Worm (Caenorhabditis elegans) whole organism, L3 larva: ENCODE data around the gene nhr-201.

ENCODE experiments used
- nhr-11 ChIP-seq: fragments of 150-350 bp; optimal IDR thresholded peaks from 2 replicates; lab custom pipeline; 2014; ENCODE audit warnings: missing biosample characterization, missing genetic modification characterization
- pha-4 ChIP-seq: fragments of 150-350 bp; optimal IDR thresholded peaks from 2 replicates; lab custom pipeline; 2014; ENCODE audit warnings: missing biosample characterization, missing genetic modification reagents, missing genetic modification characterization
- tbx-2 ChIP-seq: sonication (generic microtip); optimal IDR thresholded peaks from 2 replicates; lab custom pipeline; 2016; ENCODE audit warnings: mild to moderate bottlenecking, missing genetic modification characterization, missing compliant biosample characterization
- unc-39 ChIP-seq: sonication (generic microtip); optimal IDR thresholded peaks from 4 replicates; lab custom pipeline; 2017; ENCODE audit warnings: missing biosample characterization, missing genetic modification characterization
- ztf-11 ChIP-seq: fragments of 150-350 bp; optimal IDR thresholded peaks from 2 replicates; lab custom pipeline; 2014; ENCODE audit warnings: missing biosample characterization, missing genetic modification characterization

DNA sequence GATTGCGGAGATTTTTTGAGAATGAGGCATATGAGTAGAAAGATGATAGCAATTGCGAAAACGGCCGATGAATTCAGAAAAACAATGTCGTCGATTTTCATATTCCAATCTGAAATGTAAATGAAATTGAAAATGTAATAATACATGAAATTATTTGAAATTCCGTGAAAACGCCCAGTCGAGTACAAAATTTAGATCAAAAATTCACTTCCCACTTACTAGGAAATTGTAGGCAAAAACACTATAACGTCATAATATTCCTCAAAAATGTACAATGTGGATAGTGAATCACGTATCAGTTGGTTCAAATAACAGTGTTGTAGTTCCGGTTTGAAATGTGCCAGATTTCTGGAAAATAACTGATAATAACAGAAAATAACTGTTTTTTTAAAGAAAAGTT is 36.6 kb downstream of the nhr-201 start, which contains the start of gene str-256:
- TF ChIP-seq unc-39 (no peak), tbx-2 (tag; lab: Kevin White, UChicago) (no peak), nhr-11 (tag; lab: Kevin White, UChicago) (no peak), pha-4 (tag; lab: Kevin White, UChicago) (no peak), ztf-11 (tag; lab: Kevin White, UChicago) (no peak)
